Worm (Caenorhabditis elegans): ENCODE results near the gene C06E4.5.

Gene C06E4.5

ce11 chrIV:7230198-7230597, 24.6 kb upstream of the C06E4.5 start, which contains the start of gene cap-1:
Gene cap-1, minus strand, starts transcription at chrIV:7230223.
- no peak for TF ChIP-seq ref-1 (GFP tag; conservative IDR thresholded peaks at IDR 0.05)
- TF ChIP-seq klf-2 (GFP tag; conservative IDR thresholded peaks at IDR 0.05) = no peak
- peak; percentile 33 for TF ChIP-seq cog-1 (tag; optimal IDR thresholded peaks at IDR 0.05)
- no peak for TF ChIP-seq ztf-29 (GFP tag; IDR thresholded peaks at IDR 0.05)
- peak; percentile 60 for TF ChIP-seq flt-1 (GFP tag; IDR thresholded peaks at IDR 0.05)
- TF ChIP-seq med-1 (GFP tag; optimal IDR thresholded peaks at IDR 0.05; ENCODE audit: insufficient read depth) = no peak
- no peak for TF ChIP-seq ztf-23 (GFP tag; IDR thresholded peaks at IDR 0.05)
- no peak for TF ChIP-seq tab-1 (GFP tag; IDR thresholded peaks at IDR 0.05)
- TF ChIP-seq T22C8.4 (GFP tag; IDR thresholded peaks at IDR 0.05) = peak; percentile 78

- TF ChIP-seq klf-2 (GFP tag; conservative IDR thresholded peaks at IDR 0.05) (no peak), cog-1 (tag; optimal IDR thresholded peaks at IDR 0.05) (no peak), flt-1 (GFP tag; IDR thresholded peaks at IDR 0.05) (no peak), ztf-29 (GFP tag; IDR thresholded peaks at IDR 0.05) (no peak), T22C8.4 (GFP tag; IDR thresholded peaks at IDR 0.05) (no peak), med-1 (GFP tag; optimal IDR thresholded peaks at IDR 0.05; ENCODE audit: insufficient read depth) (no peak), ztf-23 (GFP tag; IDR thresholded peaks at IDR 0.05) (no peak), tab-1 (GFP tag; IDR thresholded peaks at IDR 0.05) (no peak), ref-1 (GFP tag; conservative IDR thresholded peaks at IDR 0.05) (no peak)
These were observed 23.9 kb upstream of the C06E4.5 start, which contains the start of gene D2024.4 for ce11 chrIV:7230935-7231334. Gene D2024.4, plus strand, starts transcription at chrIV:7231235.

- TF ChIP-seq ztf-23 (GFP tag; IDR thresholded peaks at IDR 0.05) (no peak), med-1 (GFP tag; optimal IDR thresholded peaks at IDR 0.05; ENCODE audit: insufficient read depth) (no peak), ztf-29 (GFP tag; IDR thresholded peaks at IDR 0.05) (no peak), tab-1 (GFP tag; IDR thresholded peaks at IDR 0.05) (no peak), klf-2 (GFP tag; conservative IDR thresholded peaks at IDR 0.05) (no peak), ref-1 (GFP tag; conservative IDR thresholded peaks at IDR 0.05) (no peak), T22C8.4 (GFP tag; IDR thresholded peaks at IDR 0.05) (no peak), cog-1 (tag; optimal IDR thresholded peaks at IDR 0.05) (no peak), flt-1 (GFP tag; IDR thresholded peaks at IDR 0.05) (no peak)
These were observed 21.2 kb upstream of the C06E4.5 start for ce11 chrIV:7233566-7234014.

- TF ChIP-seq tab-1 (GFP tag; IDR thresholded peaks at IDR 0.05) = no peak
- no peak for TF ChIP-seq T22C8.4 (GFP tag; IDR thresholded peaks at IDR 0.05)
- no peak for TF ChIP-seq ztf-29 (GFP tag; IDR thresholded peaks at IDR 0.05)
- TF ChIP-seq klf-2 (GFP tag; conservative IDR thresholded peaks at IDR 0.05) = no peak
- no peak for TF ChIP-seq ztf-23 (GFP tag; IDR thresholded peaks at IDR 0.05)
- no peak for TF ChIP-seq med-1 (GFP tag; optimal IDR thresholded peaks at IDR 0.05; ENCODE audit: insufficient read depth)
- TF ChIP-seq flt-1 (GFP tag; IDR thresholded peaks at IDR 0.05) = no peak
- no peak for TF ChIP-seq ref-1 (GFP tag; conservative IDR thresholded peaks at IDR 0.05)
- TF ChIP-seq cog-1 (tag; optimal IDR thresholded peaks at IDR 0.05) = no peak
These were observed 20.2 kb upstream of the C06E4.5 start for ce11 chrIV:7234623-7235022.

DNA sequence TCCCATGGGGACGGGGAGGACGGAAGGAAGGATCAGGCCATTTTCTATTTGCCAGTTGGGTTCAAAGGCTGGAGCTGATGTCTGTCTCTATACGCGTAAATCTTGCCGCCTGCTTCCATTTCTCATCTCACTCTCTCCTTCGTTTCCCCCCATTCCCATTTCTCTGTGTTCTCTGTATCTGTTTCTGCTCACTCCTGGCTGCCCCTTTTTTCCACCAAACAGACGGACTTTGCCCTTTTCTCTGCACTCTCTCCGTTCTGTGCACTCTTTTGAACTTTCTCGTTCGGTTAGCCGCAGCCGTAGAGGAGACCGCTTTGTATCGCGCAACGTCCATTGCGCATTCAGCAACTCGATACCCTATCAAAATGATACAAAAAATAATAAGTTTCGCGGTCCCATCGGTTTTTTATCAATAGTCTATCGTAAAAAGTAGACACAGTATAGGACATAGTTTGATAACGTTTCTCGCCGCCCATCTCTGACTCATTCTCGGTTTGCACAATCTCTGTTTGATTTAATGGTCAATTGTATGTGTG, 19.3 kb upstream of the C06E4.5 start:
- 0 out of 2 replicates have a peak, but pooled peaks have one; percentile 52 for TF ChIP-seq tab-1 (GFP tag; IDR thresholded peaks at IDR 0.05)
- no peak for TF ChIP-seq ztf-29 (GFP tag; IDR thresholded peaks at IDR 0.05)
- peak; percentile 68 for TF ChIP-seq flt-1 (GFP tag; IDR thresholded peaks at IDR 0.05)
- TF ChIP-seq cog-1 (tag; optimal IDR thresholded peaks at IDR 0.05) = peak; percentile 58
- peak; percentile 55; the same call in 1 of the 2 replicates for TF ChIP-seq ztf-23 (GFP tag; IDR thresholded peaks at IDR 0.05)
- no peak for TF ChIP-seq klf-2 (GFP tag; conservative IDR thresholded peaks at IDR 0.05)

- TF ChIP-seq med-1 (GFP tag; optimal IDR thresholded peaks at IDR 0.05; ENCODE audit: insufficient read depth) (no peak), ztf-29 (GFP tag; IDR thresholded peaks at IDR 0.05) (no peak), ref-1 (GFP tag; conservative IDR thresholded peaks at IDR 0.05) (no peak), klf-2 (GFP tag; conservative IDR thresholded peaks at IDR 0.05) (no peak), ztf-23 (GFP tag; IDR thresholded peaks at IDR 0.05) (no peak), tab-1 (GFP tag; IDR thresholded peaks at IDR 0.05) (no peak), flt-1 (GFP tag; IDR thresholded peaks at IDR 0.05) (no peak), cog-1 (tag; optimal IDR thresholded peaks at IDR 0.05) (no peak), T22C8.4 (GFP tag; IDR thresholded peaks at IDR 0.05) (no peak)
These were observed 18.5 kb upstream of the C06E4.5 start for ce11 chrIV:7236248-7236772.

ce11 chrIV:7237668-7238214, 17.0 kb upstream of the C06E4.5 start, which contains the start of gene elo-3:
Gene elo-3, plus strand, starts transcription at chrIV:7237718.
- TF ChIP-seq ztf-29 (GFP tag; IDR thresholded peaks at IDR 0.05) (no peak), ztf-23 (GFP tag; IDR thresholded peaks at IDR 0.05) (no peak), cog-1 (tag; optimal IDR thresholded peaks at IDR 0.05) (no peak), klf-2 (GFP tag; conservative IDR thresholded peaks at IDR 0.05) (no peak), flt-1 (GFP tag; IDR thresholded peaks at IDR 0.05) (no peak), med-1 (GFP tag; optimal IDR thresholded peaks at IDR 0.05; ENCODE audit: insufficient read depth) (no peak), T22C8.4 (GFP tag; IDR thresholded peaks at IDR 0.05) (no peak), ref-1 (GFP tag; conservative IDR thresholded peaks at IDR 0.05) (no peak), tab-1 (GFP tag; IDR thresholded peaks at IDR 0.05) (no peak)

DNA sequence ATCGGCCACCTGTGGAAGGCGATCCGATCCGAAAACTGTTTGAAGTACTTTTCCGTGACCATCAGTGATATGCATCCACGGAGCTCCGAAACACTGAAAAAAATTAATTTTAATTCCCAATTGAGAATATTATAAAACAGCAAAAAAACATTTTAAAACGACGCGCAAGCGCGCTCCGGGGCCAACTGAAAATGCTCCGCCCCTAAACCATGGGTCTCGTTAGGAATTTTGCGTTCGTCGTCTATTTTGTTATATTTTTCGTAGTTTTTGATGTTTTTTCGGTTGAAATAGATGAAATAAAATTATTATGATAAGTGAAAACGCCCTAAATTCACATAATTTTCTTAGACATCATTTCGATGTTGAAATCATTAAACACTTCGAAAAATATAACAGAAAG, 14.2 kb upstream of the C06E4.5 start:
- TF ChIP-seq cog-1 (tag; optimal IDR thresholded peaks at IDR 0.05) (no peak), ztf-23 (GFP tag; IDR thresholded peaks at IDR 0.05) (no peak), ref-1 (GFP tag; conservative IDR thresholded peaks at IDR 0.05) (no peak)

- TF ChIP-seq med-1 (GFP tag; optimal IDR thresholded peaks at IDR 0.05; ENCODE audit: insufficient read depth) = no peak
- no peak for TF ChIP-seq tab-1 (GFP tag; IDR thresholded peaks at IDR 0.05)
These were observed 12.5 kb upstream of the C06E4.5 start, which contains the start of gene gstk-2 for ce11 chrIV:7242220-7242789. Gene gstk-2, minus strand, starts transcription at chrIV:7242270.

Data from whole organism, midembryonic.